Fruit fly (Drosophila melanogaster) whole organism, wandering third instar larva: ENCODE results near the gene CG34325.

Source experiments
- CG32264 ChIP-seq: fragments of 200-800 bp; sonication (Bioruptor generic); optimal IDR thresholded peaks from 2 replicates; lab custom pipeline; 2016; ENCODE audit warnings: missing biosample characterization, missing genetic modification characterization
- HLH106 ChIP-seq: fragments of 200-800 bp; optimal IDR thresholded peaks from 3 replicates; lab custom pipeline; 2019; ENCODE audit warnings: missing biosample characterization, mild to moderate bottlenecking, missing genetic modification characterization, moderate library complexity
- Jra ChIP-seq: sonication (Bioruptor generic); optimal IDR thresholded peaks from 2 replicates; lab custom pipeline; 2016; ENCODE audit warnings: missing biosample characterization, missing genetic modification characterization
- Myc ChIP-seq: fragments of >200 bp; optimal IDR thresholded peaks from 2 replicates; lab custom pipeline; 2017
- N ChIP-seq: fragments of >200 bp; optimal IDR thresholded peaks from 2 replicates; lab custom pipeline; 2018; ENCODE audit warnings: missing biosample characterization, missing external identifiers, missing genetic modification characterization
- Rel ChIP-seq, 2 experiments: fragments of 200-800 bp; sonication (Bioruptor generic) in 1 of 2; optimal IDR thresholded peaks; 2 replicates in 1 of 2; 3 replicates in 1 of 2; lab custom pipeline; 2016 to 2019; ENCODE audit warnings: mild to moderate bottlenecking in 2 of 2, missing biosample characterization in 2 of 2, missing genetic modification characterization in 2 of 2, moderate library complexity in 1 of 2
- ey ChIP-seq: fragments of 200-800 bp; sonication (Bioruptor generic); optimal IDR thresholded peaks from 2 replicates; lab custom pipeline; 2016; ENCODE audit warnings: missing biosample characterization, missing genetic modification characterization
- h ChIP-seq: fragments of 200-800 bp; sonication (Bioruptor generic); optimal IDR thresholded peaks from 3 replicates; lab custom pipeline; 2016; ENCODE audit warnings: missing biosample characterization, mild to moderate bottlenecking, missing genetic modification characterization
- psq ChIP-seq: fragments of 200-800 bp; sonication (Bioruptor generic); optimal IDR thresholded peaks from 3 replicates; lab custom pipeline; 2017; ENCODE audit warnings: missing biosample characterization, mild to moderate bottlenecking, missing genetic modification characterization, moderate library complexity
- tai ChIP-seq: sonication (Bioruptor generic); optimal IDR thresholded peaks from 2 replicates; lab custom pipeline; 2016; ENCODE audit warnings: missing biosample characterization, missing genetic modification characterization
- usp ChIP-seq: fragments of >200 bp; optimal IDR thresholded peaks from 2 replicates; lab custom pipeline; 2017; ENCODE audit warnings: missing biosample characterization, missing genetic modification characterization

DNA sequence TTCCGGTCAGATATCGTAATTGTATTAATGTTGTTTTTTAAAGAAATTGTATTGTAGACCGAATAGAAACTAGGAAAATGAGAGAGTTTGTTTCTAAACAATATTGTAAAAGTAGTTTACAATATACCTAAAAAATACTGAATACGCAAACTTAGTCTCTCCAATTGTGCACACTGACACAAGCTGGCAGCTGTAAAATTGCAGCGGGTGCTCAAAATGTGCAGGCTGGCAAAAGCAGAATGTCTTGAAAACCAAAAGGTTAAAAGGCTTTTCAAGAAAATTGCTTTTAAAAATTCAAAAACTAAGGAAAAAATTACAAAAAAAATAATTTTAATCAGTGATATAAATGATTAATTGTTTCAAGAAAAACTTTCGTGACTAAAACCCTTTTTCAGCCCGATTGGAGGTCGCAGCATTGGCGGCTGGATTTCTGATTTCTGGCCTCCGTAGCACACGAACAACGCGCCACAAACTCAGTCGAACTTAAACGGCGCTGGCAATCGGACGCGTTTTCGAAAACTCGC, 25.5 kb downstream of the CG34325 start, which contains the start of gene CG4678:
- no peak for TF ChIP-seq Myc (lab: Kevin White, UChicago)
- no peak for TF ChIP-seq psq (GFP tag; lab: Kevin White, UChicago)
- TF ChIP-seq ey, result no peak
- TF ChIP-seq Jra (GFP tag; lab: Kevin White, UChicago), result no peak
- no peak for TF ChIP-seq tai (GFP tag; lab: Kevin White, UChicago)
- no peak for TF ChIP-seq HLH106 (tag; lab: Kevin White, UChicago)
- no peak for TF ChIP-seq CG32264 (GFP tag; lab: Kevin White, UChicago)
- no peak for TF ChIP-seq Rel (GFP tag; optimal IDR thresholded peaks at IDR 0.05; lab: Kevin White, UChicago)
- TF ChIP-seq Rel (tag; optimal IDR thresholded peaks at IDR 0.05; lab: Kevin White, UChicago), result no peak
- no peak for TF ChIP-seq usp (GFP tag; lab: Kevin White, UChicago)
- TF ChIP-seq N (GFP tag; lab: Kevin White, UChicago), result no peak
- no peak for TF ChIP-seq h (GFP tag; lab: Kevin White, UChicago)
